Fruit fly (Drosophila melanogaster): Measurements from ENCODE around the gene Yip1d1.

DNA sequence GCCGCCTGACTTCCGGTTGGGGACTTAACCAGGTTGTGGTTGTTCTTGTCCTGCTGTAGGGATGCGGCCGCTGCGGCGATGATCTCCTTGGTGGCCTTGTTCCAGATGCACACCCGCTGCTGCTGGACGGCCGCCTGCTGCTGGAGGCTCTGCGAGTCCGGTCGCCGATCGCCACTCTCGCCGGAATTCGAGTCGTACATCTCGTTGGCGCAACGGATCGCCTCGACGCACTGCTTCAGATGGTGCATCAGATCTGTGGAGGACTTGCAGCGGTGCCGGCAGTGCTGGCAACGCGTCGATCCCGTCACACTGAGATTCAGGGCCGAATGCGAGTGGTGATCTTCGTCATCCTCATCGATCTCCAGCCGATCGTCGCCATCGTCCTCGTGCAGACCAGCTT, 28.5 kb upstream of the Yip1d1 start:
- no peak for TF ChIP-seq OdsH (GFP tag; optimal IDR thresholded peaks at IDR 0.05)
- TF ChIP-seq Hr83 (GFP tag; optimal IDR thresholded peaks at IDR 0.05; ENCODE audit: poor library complexity, severe bottlenecking), result no peak
- no peak for TF ChIP-seq CrebA (GFP tag; optimal IDR thresholded peaks at IDR 0.05; ENCODE audit: borderline replicate concordance)
- TF ChIP-seq brk (GFP tag; optimal IDR thresholded peaks at IDR 0.05), result no peak
- TF ChIP-seq lola (GFP tag; optimal IDR thresholded peaks at IDR 0.05), result no peak
- no peak for TF ChIP-seq pan (optimal IDR thresholded peaks at IDR 0.05)
- TF ChIP-seq Vsx2 (GFP tag; optimal IDR thresholded peaks at IDR 0.05; ENCODE audit: partially characterized antibody), result no peak
- TF ChIP-seq psq (GFP tag; optimal IDR thresholded peaks at IDR 0.05), result no peak
- TF ChIP-seq br (GFP tag; optimal IDR thresholded peaks at IDR 0.05), result no peak
- TF ChIP-seq usp (GFP tag; optimal IDR thresholded peaks at IDR 0.05), result no peak
- no peak for TF ChIP-seq Abd-B (GFP tag; optimal IDR thresholded peaks at IDR 0.05)
- no peak for TF ChIP-seq fru (GFP tag; optimal IDR thresholded peaks at IDR 0.05)
